Worm (Caenorhabditis elegans) whole organism, mixed stage, embryonic: ENCODE data around the gene F58F12.1.

Source experiments
- elt-3 ChIP-seq: fragments of 150-350 bp; optimal IDR thresholded peaks from 2 replicates; lab custom pipeline; 2014; ENCODE audit warnings: missing biosample characterization, missing genetic modification characterization
- lsy-2 ChIP-seq: fragments of 150-350 bp; optimal IDR thresholded peaks from 2 replicates; lab custom pipeline; 2014; ENCODE audit warnings: missing biosample characterization, missing genetic modification characterization
- nhr-76 ChIP-seq: sonication (generic microtip); optimal IDR thresholded peaks from 2 replicates; lab custom pipeline; 2017; ENCODE audit warnings: missing biosample characterization, missing genetic modification characterization
- unc-62 ChIP-seq: fragments of 150-350 bp; optimal IDR thresholded peaks from 2 replicates; lab custom pipeline; 2014; ENCODE audit warnings: missing biosample characterization, missing genetic modification reagents, missing genetic modification characterization

- no peak for TF ChIP-seq elt-3 (tag; lab: Kevin White, UChicago)
- peak; percentile 57 for TF ChIP-seq unc-62 (GFP tag; lab: Kevin White, UChicago)
- TF ChIP-seq nhr-76 (tag; lab: Kevin White, UChicago) = no peak
- TF ChIP-seq lsy-2 (tag; lab: Kevin White, UChicago) = no peak
Measured at ce11 chrII:6411660-6412451, 28.4 kb downstream of the F58F12.1 start.
